Fruit fly (Drosophila melanogaster): ENCODE results near the gene Apc.

The Apc gene

dm6 chr3R:28880066-28880842, 35.7 kb upstream of the Apc start, which contains the start of the genes Nepl19 and Nepl20 (continued):
- TF ChIP-seq sd (tag; optimal IDR thresholded peaks at IDR 0.05) (no peak), Sry-β (GFP tag; optimal IDR thresholded peaks at IDR 0.05) (no peak), ranshi (GFP tag; IDR thresholded peaks at IDR 0.05) (peak; percentile 78), Nf-YA (GFP tag; IDR thresholded peaks at IDR 0.05) (peak; percentile 67), CG31441 (GFP tag; IDR thresholded peaks at IDR 0.05) (peak; percentile 82), phol (tag; optimal IDR thresholded peaks at IDR 0.05) (peak; percentile 78), CG10147 (GFP tag; optimal IDR thresholded peaks at IDR 0.05) (peak; percentile 53), danr (GFP tag; IDR thresholded peaks at IDR 0.05) (peak; percentile 42), vnd (GFP tag; IDR thresholded peaks at IDR 0.05; ENCODE audit: partially characterized antibody) (no peak), CG13424 (tag; optimal IDR thresholded peaks at IDR 0.05) (peak; percentile 76), da (GFP tag; optimal IDR thresholded peaks at IDR 0.05) (no peak), HLHmδ (GFP tag; optimal IDR thresholded peaks at IDR 0.05) (no peak), sna (GFP tag; IDR thresholded peaks at IDR 0.05; ENCODE audit: partially characterized antibody) (no peak), bsh (GFP tag; optimal IDR thresholded peaks at IDR 0.05) (peak in 1 of 2 experiments; percentile 85), dimm (GFP tag; IDR thresholded peaks at IDR 0.05) (peak; percentile 40; the same call in 1 of the 2 replicates), CG11723 (GFP tag; optimal IDR thresholded peaks at IDR 0.05) (peak; percentile 57), CG12236 (GFP tag; optimal IDR thresholded peaks at IDR 0.05) (no peak), gem (tag; optimal IDR thresholded peaks at IDR 0.05) (peak; percentile 88), CG4854 (GFP tag; optimal IDR thresholded peaks at IDR 0.05) (no peak), sens-2 (GFP tag; IDR thresholded peaks at IDR 0.05) (peak; percentile 66), disco-r (GFP tag; optimal IDR thresholded peaks at IDR 0.05) (peak; percentile 4), ind (GFP tag; optimal IDR thresholded peaks at IDR 0.05) (peak; percentile 79), GATAe (GFP tag; conservative IDR thresholded peaks at IDR 0.05) (peak; percentile 30; the same call in 1 of the 2 replicates), CG9215 (GFP tag; IDR thresholded peaks at IDR 0.05) (peak; percentile 69), Mad (GFP tag; optimal IDR thresholded peaks at IDR 0.05) (peak; percentile 69), CG8924 (tag; optimal IDR thresholded peaks at IDR 0.05) (peak; percentile 81), CG10654 (GFP tag; optimal IDR thresholded peaks at IDR 0.05) (peak; percentile 68), tna (GFP tag; IDR thresholded peaks at IDR 0.05; ENCODE audit: partially characterized antibody) (no peak), CG5245 (GFP tag; optimal IDR thresholded peaks at IDR 0.05) (peak; percentile 78), CG31365 (tag; optimal IDR thresholded peaks at IDR 0.05) (peak; percentile 53), Hmx (GFP tag; optimal IDR thresholded peaks at IDR 0.05) (no peak), HmgZ (tag; optimal IDR thresholded peaks at IDR 0.05) (peak; percentile 70), z (GFP tag; IDR thresholded peaks at IDR 0.05) (0 out of 3 replicates have a peak, but pooled peaks have one; percentile 16), CG2116 (GFP tag; optimal IDR thresholded peaks at IDR 0.05) (peak; percentile 26), CG6175 (GFP tag; IDR thresholded peaks at IDR 0.05) (peak; percentile 70; the same call in 2 of the 3 replicates), Tbp (GFP tag; optimal IDR thresholded peaks at IDR 0.05) (no peak), Chrac-16 (GFP tag; optimal IDR thresholded peaks at IDR 0.05) (peak; percentile 71), cad (GFP tag; optimal IDR thresholded peaks at IDR 0.05) (no peak), Fer2 (tag; optimal IDR thresholded peaks at IDR 0.05) (peak; percentile 31), stwl (tag; optimal IDR thresholded peaks at IDR 0.05) (no peak), ttk (GFP tag; IDR thresholded peaks at IDR 0.05) (peak; percentile 73), CG10431 (GFP tag; optimal IDR thresholded peaks at IDR 0.05) (no peak), Hand (GFP tag; optimal IDR thresholded peaks at IDR 0.05) (peak; percentile 64), CG11695 (GFP tag; IDR thresholded peaks at IDR 0.05) (peak; percentile 86; the same call in 2 of the 3 replicates), CG34376 (GFP tag; optimal IDR thresholded peaks at IDR 0.05) (peak; percentile 65), bbx (GFP tag; IDR thresholded peaks at IDR 0.05; ENCODE audit: partially characterized antibody) (no peak), ssp (GFP tag; IDR thresholded peaks at IDR 0.05) (peak; percentile 76), Poxn (GFP tag; IDR thresholded peaks at IDR 0.05) (no peak), seq (GFP tag; IDR thresholded peaks at IDR 0.05) (peak; percentile 77; the same call in 1 of the 2 replicates)
